Fruit fly (Drosophila melanogaster): ENCODE results near the gene PolrMT.

PolrMT gene

dm6 chr2L:1123078-1123818 is 15.1 kb upstream of the PolrMT start (continued):
- TF ChIP-seq CG15011 (GFP tag; optimal IDR thresholded peaks at IDR 0.05), result no peak
- TF ChIP-seq ERR (GFP tag; optimal IDR thresholded peaks at IDR 0.05), result no peak
- no peak for TF ChIP-seq CG17612 (GFP tag; IDR thresholded peaks at IDR 0.05)
- peak; percentile 5 for TF ChIP-seq YL-1 (GFP tag; optimal IDR thresholded peaks at IDR 0.05)
- no peak for TF ChIP-seq tup (GFP tag; optimal IDR thresholded peaks at IDR 0.05)
- TF ChIP-seq CG8281 (tag; optimal IDR thresholded peaks at IDR 0.05), result peak; percentile 27
- no peak for TF ChIP-seq CG14441 (GFP tag; IDR thresholded peaks at IDR 0.05)
- TF ChIP-seq CG12071 (GFP tag; optimal IDR thresholded peaks at IDR 0.05), result no peak
- peak; percentile 32 for TF ChIP-seq nmo (GFP tag; optimal IDR thresholded peaks at IDR 0.05)
- TF ChIP-seq p53 (GFP tag; optimal IDR thresholded peaks at IDR 0.05), result no peak
- no peak for TF ChIP-seq NC2α (GFP tag; optimal IDR thresholded peaks at IDR 0.05)
- TF ChIP-seq cato (GFP tag; optimal IDR thresholded peaks at IDR 0.05; ENCODE audit: borderline replicate concordance), result no peak
- TF ChIP-seq emc (GFP tag; optimal IDR thresholded peaks at IDR 0.05), result no peak
- no peak for TF ChIP-seq Lpt (GFP tag; optimal IDR thresholded peaks at IDR 0.05)
- no peak for TF ChIP-seq CG12104 (GFP tag; optimal IDR thresholded peaks at IDR 0.05)
- no peak for TF ChIP-seq CG2199 (GFP tag; IDR thresholded peaks at IDR 0.05)
- TF ChIP-seq CG8290 (GFP tag; optimal IDR thresholded peaks at IDR 0.05), result no peak
- TF ChIP-seq CG8290 (tag; optimal IDR thresholded peaks at IDR 0.05), result peak in 1 of 2 experiments; percentile 53
- TF ChIP-seq Gsc (GFP tag; IDR thresholded peaks at IDR 0.05), result no peak
- peak; percentile 88 for TF ChIP-seq sens (GFP tag)
- TF ChIP-seq CG6854 (GFP tag; optimal IDR thresholded peaks at IDR 0.05), result no peak
- no peak for TF ChIP-seq hth (optimal IDR thresholded peaks at IDR 0.05)
- peak; percentile 10 for TF ChIP-seq sd (tag; optimal IDR thresholded peaks at IDR 0.05)
- no peak for TF ChIP-seq CG3163 (GFP tag; optimal IDR thresholded peaks at IDR 0.05)
- TF ChIP-seq usp (GFP tag; optimal IDR thresholded peaks at IDR 0.05), result no peak
- no peak for TF ChIP-seq D (optimal IDR thresholded peaks at IDR 0.05)
- peak; percentile 67 for TF ChIP-seq D (GFP tag; optimal IDR thresholded peaks at IDR 0.05)
- TF ChIP-seq CG1024 (GFP tag; IDR thresholded peaks at IDR 0.05), result no peak
- peak; percentile 22 for TF ChIP-seq phol (tag; optimal IDR thresholded peaks at IDR 0.05)
- TF ChIP-seq CG3726 (GFP tag; IDR thresholded peaks at IDR 0.05), result 0 out of 3 replicates have a peak, but pooled peaks have one; percentile 14
- no peak for TF ChIP-seq Atf3 (GFP tag; optimal IDR thresholded peaks at IDR 0.05)
- no peak for TF ChIP-seq yki (optimal IDR thresholded peaks at IDR 0.05)
- no peak for TF ChIP-seq Rx (GFP tag; IDR thresholded peaks at IDR 0.05)
- no peak for TF ChIP-seq CG4282 (GFP tag; optimal IDR thresholded peaks at IDR 0.05)
- peak; percentile 76 for TF ChIP-seq CG2202 (tag; optimal IDR thresholded peaks at IDR 0.05)
- no peak for TF ChIP-seq Atf-2 (GFP tag; optimal IDR thresholded peaks at IDR 0.05)
- no peak for TF ChIP-seq row (GFP tag; IDR thresholded peaks at IDR 0.05)
- no peak for TF ChIP-seq Tbp (GFP tag; optimal IDR thresholded peaks at IDR 0.05)
- peak; percentile 17 for TF ChIP-seq CG2116 (GFP tag; optimal IDR thresholded peaks at IDR 0.05)
- TF ChIP-seq Ets65A (GFP tag), result no peak
- TF ChIP-seq NC2β (GFP tag; optimal IDR thresholded peaks at IDR 0.05), result no peak
- TF ChIP-seq CG3847 (GFP tag; IDR thresholded peaks at IDR 0.05), result no peak
- no peak for TF ChIP-seq esg (GFP tag; conservative IDR thresholded peaks at IDR 0.05)
- TF ChIP-seq slou (GFP tag; optimal IDR thresholded peaks at IDR 0.05), result no peak
- TF ChIP-seq gsb-n (tag; optimal IDR thresholded peaks at IDR 0.05), result peak; percentile 82
- no peak for TF ChIP-seq CG14667 (GFP tag; IDR thresholded peaks at IDR 0.05)
- no peak for TF ChIP-seq Ravus (GFP tag; IDR thresholded peaks at IDR 0.05)
- no peak for TF ChIP-seq stc (GFP tag; IDR thresholded peaks at IDR 0.05)
- TF ChIP-seq CHES-1-like (GFP tag; optimal IDR thresholded peaks at IDR 0.05), result no peak
- no peak for TF ChIP-seq jumu (GFP tag; optimal IDR thresholded peaks at IDR 0.05)
- peak; percentile 7 for TF ChIP-seq CG17186 (GFP tag; optimal IDR thresholded peaks at IDR 0.05)
- TF ChIP-seq da (GFP tag; optimal IDR thresholded peaks at IDR 0.05), result no peak
- no peak for TF ChIP-seq CG18011 (GFP tag; optimal IDR thresholded peaks at IDR 0.05)
- TF ChIP-seq Poxn (GFP tag; IDR thresholded peaks at IDR 0.05), result no peak
